Fruit fly (Drosophila melanogaster): ENCODE measurements around the gene CG11951.

CG11951 gene

DNA sequence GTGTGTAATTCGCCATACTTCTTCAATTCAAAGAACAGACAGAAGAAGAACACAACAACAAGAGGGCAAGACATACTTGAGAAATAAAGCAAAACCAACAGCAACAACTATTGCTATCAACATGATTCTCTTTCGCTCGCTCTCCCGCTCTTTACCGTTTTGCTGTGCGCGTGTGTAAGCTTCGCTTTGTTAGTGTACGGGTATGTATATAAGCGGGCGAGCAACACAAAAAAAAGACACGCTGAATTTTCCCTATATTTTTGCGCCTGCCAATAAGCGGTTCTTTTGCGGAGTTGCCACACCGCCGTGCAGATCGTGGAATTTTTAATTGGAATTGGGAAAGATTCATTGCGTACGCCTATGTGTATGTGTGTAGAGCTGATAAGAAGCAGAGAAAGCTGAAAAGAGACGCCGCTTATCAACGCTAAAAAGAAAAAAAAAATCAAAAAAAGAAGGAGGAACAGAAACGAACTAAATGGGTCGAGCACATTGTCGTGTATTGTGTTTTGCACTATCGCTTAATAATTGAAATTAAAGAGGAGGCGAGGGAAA, 23.5 kb downstream of the CG11951 start:
- TF ChIP-seq fd85E (GFP tag; optimal IDR thresholded peaks at IDR 0.05) (no peak), CG8119 (GFP tag; IDR thresholded peaks at IDR 0.05) (peak; percentile 47), dsx (GFP tag; optimal IDR thresholded peaks at IDR 0.05; ENCODE audit: poor library complexity, severe bottlenecking) (peak; percentile 65), achi (GFP tag; optimal IDR thresholded peaks at IDR 0.05) (peak; percentile 33), CG3032 (tag; optimal IDR thresholded peaks at IDR 0.05) (peak; percentile 58), Sox102F (GFP tag; optimal IDR thresholded peaks at IDR 0.05) (peak; percentile 10), CG10669 (GFP tag; optimal IDR thresholded peaks at IDR 0.05) (peak; percentile 55), CG16779 (tag; optimal IDR thresholded peaks at IDR 0.05) (peak; percentile 65), CG11294 (GFP tag; IDR thresholded peaks at IDR 0.05) (0 out of 2 replicates have a peak, but pooled peaks have one; percentile 6), acj6 (GFP tag; optimal IDR thresholded peaks at IDR 0.05) (peak; percentile 15), salr (GFP tag; optimal IDR thresholded peaks at IDR 0.05) (peak in 1 of 2 experiments; percentile 42), vri (GFP tag; optimal IDR thresholded peaks at IDR 0.05) (no peak), Lpt (GFP tag; optimal IDR thresholded peaks at IDR 0.05) (peak; percentile 40), CG9139 (GFP tag; optimal IDR thresholded peaks at IDR 0.05) (peak; percentile 79), Eip93F (GFP tag; optimal IDR thresholded peaks at IDR 0.05) (peak; percentile 31), ss (GFP tag; optimal IDR thresholded peaks at IDR 0.05) (peak; percentile 46 to 83), Ets96B (tag; optimal IDR thresholded peaks at IDR 0.05) (peak; percentile 70), svp (GFP tag) (peak; percentile 72), Hr4 (GFP tag; optimal IDR thresholded peaks at IDR 0.05) (peak; percentile 29), Ets21C (GFP tag; optimal IDR thresholded peaks at IDR 0.05) (no peak), CG6276 (GFP tag; optimal IDR thresholded peaks at IDR 0.05) (peak; percentile 38), CG7368 (GFP tag; optimal IDR thresholded peaks at IDR 0.05) (peak; percentile 9), CG32006 (GFP tag; optimal IDR thresholded peaks at IDR 0.05) (peak; percentile 51), lz (GFP tag; optimal IDR thresholded peaks at IDR 0.05) (peak; percentile 23), Eip75B (GFP tag; optimal IDR thresholded peaks at IDR 0.05) (peak; percentile 26), net (GFP tag; optimal IDR thresholded peaks at IDR 0.05) (peak; percentile 9), Blimp-1 (GFP tag; optimal IDR thresholded peaks at IDR 0.05) (no peak), CG10631 (GFP tag; optimal IDR thresholded peaks at IDR 0.05) (peak; percentile 15), esn (GFP tag; optimal IDR thresholded peaks at IDR 0.05) (peak; percentile 17), CG8319 (GFP tag; optimal IDR thresholded peaks at IDR 0.05) (no peak), CG6163 (GFP tag; IDR thresholded peaks at IDR 0.05) (peak; percentile 82), Eip78C (GFP tag) (peak; percentile 62), CG6792 (GFP tag; optimal IDR thresholded peaks at IDR 0.05) (no peak), spab (GFP tag; optimal IDR thresholded peaks at IDR 0.05) (peak; percentile 56), eg (GFP tag; IDR thresholded peaks at IDR 0.05) (peak; percentile 55), topi (GFP tag; optimal IDR thresholded peaks at IDR 0.05) (peak; percentile 25), CG8632 (GFP tag; optimal IDR thresholded peaks at IDR 0.05) (no peak), CG4318 (GFP tag; optimal IDR thresholded peaks at IDR 0.05) (no peak), CG1621 (tag; optimal IDR thresholded peaks at IDR 0.05) (peak; percentile 66), CG15336 (GFP tag; IDR thresholded peaks at IDR 0.05) (no peak; the same call in 1 of the 2 replicates), Smox (GFP tag; optimal IDR thresholded peaks at IDR 0.05) (peak; percentile 13), Hr39 (GFP tag; optimal IDR thresholded peaks at IDR 0.05) (no peak), CG6808 (GFP tag; optimal IDR thresholded peaks at IDR 0.05) (peak; percentile 69), Hr38 (GFP tag; optimal IDR thresholded peaks at IDR 0.05) (no peak), fd59A (GFP tag; optimal IDR thresholded peaks at IDR 0.05) (peak; percentile 37), fkh (GFP tag; optimal IDR thresholded peaks at IDR 0.05) (no peak), CG34406 (GFP tag; optimal IDR thresholded peaks at IDR 0.05) (peak; percentile 3), CG3919 (GFP tag; optimal IDR thresholded peaks at IDR 0.05) (peak; percentile 26), OdsH (GFP tag; optimal IDR thresholded peaks at IDR 0.05) (no peak), dac (GFP tag; optimal IDR thresholded peaks at IDR 0.05) (no peak), Met (GFP tag; optimal IDR thresholded peaks at IDR 0.05) (peak; percentile 33)
